Fruit fly (Drosophila melanogaster): Measurements from ENCODE around the gene OXA1L.

OXA1L gene

dm6 chr3L:10886371-10886770 is at the start of gene OXA1L:
TSS of gene OXA1L (minus strand) at chr3L:10886471.
- TF ChIP-seq kay (GFP tag; ENCODE audit: borderline replicate concordance) (no peak), tj (GFP tag; optimal IDR thresholded peaks at IDR 0.05) (no peak), CG7101 (tag; optimal IDR thresholded peaks at IDR 0.05) (no peak), Clk (GFP tag; optimal IDR thresholded peaks at IDR 0.05) (no peak), CG14711 (tag; optimal IDR thresholded peaks at IDR 0.05) (no peak), CG33017 (tag; optimal IDR thresholded peaks at IDR 0.05) (no peak), bab1 (GFP tag; optimal IDR thresholded peaks at IDR 0.05) (no peak), CG7045 (GFP tag; optimal IDR thresholded peaks at IDR 0.05) (no peak), CG11617 (GFP tag; optimal IDR thresholded peaks at IDR 0.05) (no peak), CG5204 (GFP tag; optimal IDR thresholded peaks at IDR 0.05) (no peak), toe (GFP tag; optimal IDR thresholded peaks at IDR 0.05) (no peak), CG1620 (GFP tag; optimal IDR thresholded peaks at IDR 0.05) (no peak), CG12768 (GFP tag; optimal IDR thresholded peaks at IDR 0.05) (no peak), pad (GFP tag; optimal IDR thresholded peaks at IDR 0.05) (no peak), cic (GFP tag; optimal IDR thresholded peaks at IDR 0.05) (no peak), cnc (optimal IDR thresholded peaks at IDR 0.05) (no peak), Crg-1 (GFP tag; optimal IDR thresholded peaks at IDR 0.05) (no peak), Mnt (GFP tag; optimal IDR thresholded peaks at IDR 0.05) (no peak)

- TF ChIP-seq Hr96 (GFP tag; optimal IDR thresholded peaks at IDR 0.05): no peak
- no peak for TF ChIP-seq CG11617 (GFP tag; optimal IDR thresholded peaks at IDR 0.05)
- TF ChIP-seq cic (GFP tag; optimal IDR thresholded peaks at IDR 0.05): no peak
- no peak for TF ChIP-seq CG1620 (GFP tag; optimal IDR thresholded peaks at IDR 0.05)
- no peak for TF ChIP-seq toe (GFP tag; optimal IDR thresholded peaks at IDR 0.05)
- TF ChIP-seq CG14711 (tag; optimal IDR thresholded peaks at IDR 0.05): no peak
- TF ChIP-seq CG12768 (GFP tag; optimal IDR thresholded peaks at IDR 0.05): no peak
- TF ChIP-seq Clk (GFP tag; optimal IDR thresholded peaks at IDR 0.05): no peak
- no peak for TF ChIP-seq CG33017 (tag; optimal IDR thresholded peaks at IDR 0.05)
- TF ChIP-seq pad (GFP tag; optimal IDR thresholded peaks at IDR 0.05): no peak
- no peak for TF ChIP-seq cnc (optimal IDR thresholded peaks at IDR 0.05)
- TF ChIP-seq CG5204 (GFP tag; optimal IDR thresholded peaks at IDR 0.05): no peak
- TF ChIP-seq CG7045 (GFP tag; optimal IDR thresholded peaks at IDR 0.05): no peak
- TF ChIP-seq Crg-1 (GFP tag; optimal IDR thresholded peaks at IDR 0.05): no peak
- TF ChIP-seq tj (GFP tag; optimal IDR thresholded peaks at IDR 0.05): no peak
- no peak for TF ChIP-seq Mnt (GFP tag; optimal IDR thresholded peaks at IDR 0.05)
Measured at dm6 chr3L:10934983-10935539, 48.8 kb upstream of the OXA1L start.

dm6 chr3L:10931430-10931829 is 45.2 kb upstream of the OXA1L start:
- no peak for TF ChIP-seq CG12768 (GFP tag; optimal IDR thresholded peaks at IDR 0.05)
- no peak for TF ChIP-seq kay (GFP tag; ENCODE audit: borderline replicate concordance)
- TF ChIP-seq CG7101 (tag; optimal IDR thresholded peaks at IDR 0.05): no peak
- TF ChIP-seq ovo (GFP tag; optimal IDR thresholded peaks at IDR 0.05): no peak
- no peak for TF ChIP-seq Clk (GFP tag; optimal IDR thresholded peaks at IDR 0.05)
- no peak for TF ChIP-seq Mnt (GFP tag; optimal IDR thresholded peaks at IDR 0.05)
- TF ChIP-seq CG5204 (GFP tag; optimal IDR thresholded peaks at IDR 0.05): no peak

dm6 chr3L:10928801-10929200 is 42.5 kb upstream of the OXA1L start:
- TF ChIP-seq CG33017 (tag; optimal IDR thresholded peaks at IDR 0.05): no peak
- no peak for TF ChIP-seq CG7101 (tag; optimal IDR thresholded peaks at IDR 0.05)
- TF ChIP-seq toe (GFP tag; optimal IDR thresholded peaks at IDR 0.05): no peak
- no peak for TF ChIP-seq CG12768 (GFP tag; optimal IDR thresholded peaks at IDR 0.05)
- TF ChIP-seq CG5204 (GFP tag; optimal IDR thresholded peaks at IDR 0.05): no peak
- TF ChIP-seq tj (GFP tag; optimal IDR thresholded peaks at IDR 0.05): no peak
- no peak for TF ChIP-seq CG7045 (GFP tag; optimal IDR thresholded peaks at IDR 0.05)
- no peak for TF ChIP-seq cnc (optimal IDR thresholded peaks at IDR 0.05)
- TF ChIP-seq bab1 (GFP tag; optimal IDR thresholded peaks at IDR 0.05): no peak
- no peak for TF ChIP-seq kay (GFP tag; ENCODE audit: borderline replicate concordance)
- TF ChIP-seq CG1620 (GFP tag; optimal IDR thresholded peaks at IDR 0.05): no peak
- TF ChIP-seq Mnt (GFP tag; optimal IDR thresholded peaks at IDR 0.05): no peak

dm6 chr3L:10927953-10928352 is 41.7 kb upstream of the OXA1L start:
- TF ChIP-seq cic (GFP tag; optimal IDR thresholded peaks at IDR 0.05) (no peak), Mnt (GFP tag; optimal IDR thresholded peaks at IDR 0.05) (no peak), toe (GFP tag; optimal IDR thresholded peaks at IDR 0.05) (no peak), CG33017 (tag; optimal IDR thresholded peaks at IDR 0.05) (no peak), pad (GFP tag; optimal IDR thresholded peaks at IDR 0.05) (no peak), CG1620 (GFP tag; optimal IDR thresholded peaks at IDR 0.05) (no peak), Crg-1 (GFP tag; optimal IDR thresholded peaks at IDR 0.05) (no peak), Clk (GFP tag; optimal IDR thresholded peaks at IDR 0.05) (no peak), tj (GFP tag; optimal IDR thresholded peaks at IDR 0.05) (no peak), CG14711 (tag; optimal IDR thresholded peaks at IDR 0.05) (no peak), cnc (optimal IDR thresholded peaks at IDR 0.05) (no peak), CG12768 (GFP tag; optimal IDR thresholded peaks at IDR 0.05) (no peak), CG7101 (tag; optimal IDR thresholded peaks at IDR 0.05) (no peak), bab1 (GFP tag; optimal IDR thresholded peaks at IDR 0.05) (no peak), CG5204 (GFP tag; optimal IDR thresholded peaks at IDR 0.05) (no peak), CG11617 (GFP tag; optimal IDR thresholded peaks at IDR 0.05) (no peak), ovo (GFP tag; optimal IDR thresholded peaks at IDR 0.05) (no peak), CG7045 (GFP tag; optimal IDR thresholded peaks at IDR 0.05) (no peak), Hr96 (GFP tag; optimal IDR thresholded peaks at IDR 0.05) (no peak)

dm6 chr3L:10927349-10927748 is 41.1 kb upstream of the OXA1L start:
- TF ChIP-seq CG12768 (GFP tag; optimal IDR thresholded peaks at IDR 0.05) (no peak), cnc (optimal IDR thresholded peaks at IDR 0.05) (no peak), cic (GFP tag; optimal IDR thresholded peaks at IDR 0.05) (no peak), kay (GFP tag; ENCODE audit: borderline replicate concordance) (no peak), CG11617 (GFP tag; optimal IDR thresholded peaks at IDR 0.05) (no peak)

Data from whole organism, adult.